Worm (Caenorhabditis elegans) whole organism, late embryonic: ENCODE measurements around the gene epg-4.

Experiments used
- C08G9.2 ChIP-seq: sonication (generic microtip); optimal IDR thresholded peaks from 2 replicates; lab custom pipeline; 2016; ENCODE audit warnings: mild to moderate bottlenecking, missing genetic modification characterization, moderate library complexity, missing compliant biosample characterization
- C38D4.7 ChIP-seq: fragments of 200-800 bp; sonication (Bioruptor generic); optimal IDR thresholded peaks from 2 replicates; lab custom pipeline; 2018; ENCODE audit warnings: mild to moderate bottlenecking, missing genetic modification characterization, moderate library complexity, missing compliant biosample characterization
- F13H6.1 ChIP-seq: sonication (generic microtip); optimal IDR thresholded peaks from 2 replicates; lab custom pipeline; 2016; ENCODE audit warnings: missing genetic modification characterization, missing compliant biosample characterization
- ceh-14 ChIP-seq: sonication (generic microtip); optimal IDR thresholded peaks from 2 replicates; lab custom pipeline; 2016; ENCODE audit warnings: missing genotype, missing genetic modification characterization, missing compliant biosample characterization
- ceh-18 ChIP-seq: sonication (generic microtip); optimal IDR thresholded peaks from 2 replicates; lab custom pipeline; 2016; ENCODE audit warnings: missing genetic modification characterization, missing compliant biosample characterization
- ceh-19 ChIP-seq: fragments of 200-800 bp; sonication (Bioruptor generic); optimal IDR thresholded peaks from 2 replicates; lab custom pipeline; 2018; ENCODE audit warnings: mild to moderate bottlenecking, missing genetic modification characterization, missing compliant biosample characterization
- ceh-2 ChIP-seq: sonication (generic microtip); optimal IDR thresholded peaks from 2 replicates; lab custom pipeline; 2016; ENCODE audit warnings: missing genotype, missing genetic modification characterization, missing compliant biosample characterization
- ceh-22 ChIP-seq: sonication (generic microtip); optimal IDR thresholded peaks from 2 replicates; lab custom pipeline; 2017; ENCODE audit warnings: missing biosample characterization, missing genetic modification characterization
- ceh-24 ChIP-seq: sonication (generic microtip); optimal IDR thresholded peaks from 2 replicates; lab custom pipeline; 2016; ENCODE audit warnings: mild to moderate bottlenecking, missing genetic modification characterization, missing compliant biosample characterization
- ceh-30 ChIP-seq: fragments of 150-350 bp; optimal IDR thresholded peaks from 2 replicates; lab custom pipeline; 2014; ENCODE audit warnings: missing biosample characterization, missing genetic modification characterization
- ceh-34 ChIP-seq: sonication (generic microtip); optimal IDR thresholded peaks from 2 replicates; lab custom pipeline; 2016; ENCODE audit warnings: mild to moderate bottlenecking, missing genetic modification characterization, missing compliant biosample characterization
- ceh-9 ChIP-seq: sonication (generic microtip); optimal IDR thresholded peaks from 2 replicates; lab custom pipeline; 2016; ENCODE audit warnings: mild to moderate bottlenecking, missing genetic modification characterization, inconsistent platforms, missing compliant biosample characterization
- che-1 ChIP-seq: sonication (generic microtip); optimal IDR thresholded peaks from 2 replicates; lab custom pipeline; 2016; ENCODE audit warnings: mild to moderate bottlenecking, missing genetic modification characterization, missing compliant biosample characterization
- dve-1 ChIP-seq: sonication (generic microtip); optimal IDR thresholded peaks from 2 replicates; lab custom pipeline; 2017; ENCODE audit warnings: antibody characterized with exemption, mild to moderate bottlenecking, missing genetic modification characterization, missing compliant biosample characterization
- elt-4 ChIP-seq: sonication (generic microtip); optimal IDR thresholded peaks from 2 replicates; lab custom pipeline; 2016; ENCODE audit warnings: missing genetic modification characterization, missing compliant biosample characterization
- ets-4 ChIP-seq: sonication (generic microtip); optimal IDR thresholded peaks from 2 replicates; lab custom pipeline; 2016; ENCODE audit warnings: missing genetic modification characterization, missing compliant biosample characterization
- fax-1 ChIP-seq: sonication (generic microtip); optimal IDR thresholded peaks from 2 replicates; lab custom pipeline; 2016; ENCODE audit warnings: missing genotype, missing genetic modification characterization, missing compliant biosample characterization
- fkh-6 ChIP-seq: sonication (generic microtip); optimal IDR thresholded peaks from 2 replicates; lab custom pipeline; 2016; ENCODE audit warnings: missing genetic modification characterization, missing compliant biosample characterization
- hlh-13 ChIP-seq: fragments of 200-800 bp; sonication (Bioruptor generic); optimal IDR thresholded peaks from 2 replicates; lab custom pipeline; 2018; ENCODE audit warnings: mild to moderate bottlenecking, missing genetic modification characterization, missing compliant biosample characterization
- hlh-15 ChIP-seq: sonication (generic microtip); optimal IDR thresholded peaks from 2 replicates; lab custom pipeline; 2016; ENCODE audit warnings: missing genetic modification characterization, missing compliant biosample characterization
- hlh-8 ChIP-seq: sonication (generic microtip); optimal IDR thresholded peaks from 2 replicates; lab custom pipeline; 2016; ENCODE audit warnings: missing genotype, missing genetic modification characterization, missing compliant biosample characterization
- lim-6 ChIP-seq: sonication (generic microtip); optimal IDR thresholded peaks from 2 replicates; lab custom pipeline; 2016; ENCODE audit warnings: missing genetic modification characterization, missing compliant biosample characterization
- mec-3 ChIP-seq: sonication (generic microtip); optimal IDR thresholded peaks from 2 replicates; lab custom pipeline; 2016; ENCODE audit warnings: borderline replicate concordance, missing genetic modification characterization, missing compliant biosample characterization
- nfya-1 ChIP-seq: sonication (generic microtip); optimal IDR thresholded peaks from 2 replicates; lab custom pipeline; 2017; ENCODE audit warnings: missing genetic modification characterization, mild to moderate bottlenecking, missing compliant biosample characterization, antibody characterized with exemption, moderate library complexity
- nhr-11 ChIP-seq: fragments of 150-350 bp; optimal IDR thresholded peaks from 2 replicates; lab custom pipeline; 2014; ENCODE audit warnings: missing biosample characterization, missing genetic modification characterization
- nhr-232 ChIP-seq: sonication (generic microtip); optimal IDR thresholded peaks from 2 replicates; lab custom pipeline; 2016; ENCODE audit warnings: missing genetic modification characterization, missing compliant biosample characterization
- npax-4 ChIP-seq: sonication (generic microtip); optimal IDR thresholded peaks from 2 replicates; lab custom pipeline; 2016; ENCODE audit warnings: missing genetic modification characterization, missing compliant biosample characterization
- pat-9 ChIP-seq: fragments of 200-800 bp; sonication (Bioruptor generic); optimal IDR thresholded peaks from 2 replicates; lab custom pipeline; 2018; ENCODE audit warnings: mild to moderate bottlenecking, missing genetic modification characterization, moderate library complexity, missing compliant biosample characterization
- pax-1 ChIP-seq: fragments of 150-350 bp; optimal IDR thresholded peaks from 2 replicates; lab custom pipeline; 2014; ENCODE audit warnings: missing biosample characterization, missing genetic modification characterization
- pha-2 ChIP-seq: sonication (generic microtip); optimal IDR thresholded peaks from 2 replicates; lab custom pipeline; 2017; ENCODE audit warnings: mild to moderate bottlenecking, missing genetic modification characterization, missing compliant biosample characterization
- rnt-1 ChIP-seq: sonication (generic microtip); optimal IDR thresholded peaks from 2 replicates; lab custom pipeline; 2016; ENCODE audit warnings: missing genetic modification characterization, missing compliant biosample characterization
- tbx-2 ChIP-seq: sonication (generic microtip); optimal IDR thresholded peaks from 2 replicates; lab custom pipeline; 2016; ENCODE audit warnings: missing genetic modification characterization, missing compliant biosample characterization
- ttx-3 ChIP-seq: sonication (generic microtip); optimal IDR thresholded peaks from 2 replicates; lab custom pipeline; 2016; ENCODE audit warnings: missing genetic modification reagents, missing genetic modification characterization, missing compliant biosample characterization
- zip-5 ChIP-seq: sonication (generic microtip); optimal IDR thresholded peaks from 2 replicates; lab custom pipeline; 2016; ENCODE audit warnings: missing genetic modification characterization, missing compliant biosample characterization

epg-4 gene

DNA sequence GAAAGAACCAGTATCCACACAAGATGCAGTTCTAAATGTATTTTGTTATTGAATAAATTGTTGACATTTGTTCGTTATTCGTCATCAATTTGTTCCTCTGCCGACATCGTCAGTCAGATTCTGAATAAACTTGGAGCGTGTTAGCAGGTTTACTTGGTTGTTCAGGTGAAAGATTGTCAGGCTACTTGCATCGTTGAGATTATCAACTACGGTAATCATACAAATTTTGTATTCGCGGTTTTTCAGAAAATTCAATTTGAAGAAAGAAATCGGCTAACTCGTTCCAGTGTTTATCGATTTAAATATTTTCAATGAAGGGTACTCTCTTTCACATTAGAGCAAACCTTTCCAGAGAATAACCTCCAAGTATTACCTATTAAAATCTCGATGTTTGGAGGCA, 27.8 kb downstream of the epg-4 start, which contains the start of gene R151.2:
Gene R151.2, plus strand, starts transcription at position 247 of the 400 bp plus-strand sequence.
- TF ChIP-seq ceh-18 (no peak), C08G9.2 (no peak), C38D4.7 (no peak), pat-9 (tag; lab: Kevin White, UChicago) (no peak), npax-4 (tag; lab: Kevin White, UChicago) (no peak), nfya-1 (no peak), hlh-15 (no peak), ceh-22 (tag; lab: Kevin White, UChicago) (no peak), pha-2 (no peak), ceh-19 (GFP tag; lab: Kevin White, UChicago) (no peak), hlh-8 (no peak), hlh-13 (GFP tag; lab: Kevin White, UChicago) (no peak), lim-6 (tag; lab: Kevin White, UChicago) (no peak), nhr-232 (tag; lab: Kevin White, UChicago) (no peak), zip-5 (tag; lab: Kevin White, UChicago) (no peak), dve-1 (tag; lab: Kevin White, UChicago) (no peak)

DNA sequence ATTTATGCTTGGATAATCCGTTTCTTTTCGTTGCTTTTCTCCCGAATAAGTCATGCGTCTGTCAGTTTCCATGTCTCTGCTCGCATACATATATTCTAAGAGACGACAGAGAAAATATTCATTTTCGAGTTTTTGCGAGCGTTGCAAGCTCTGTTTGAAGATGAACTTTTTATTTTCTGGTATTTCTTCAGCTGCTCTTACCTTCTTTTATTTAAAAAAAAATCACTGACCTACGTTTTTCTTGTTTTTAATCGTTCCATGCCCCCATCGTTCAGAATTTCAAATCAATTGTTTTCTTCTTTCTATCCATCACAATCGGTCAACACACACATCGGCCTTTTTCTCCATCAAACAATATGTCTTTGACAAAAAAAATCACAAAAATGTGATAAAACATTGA, 28.5 kb downstream of the epg-4 start:
- TF ChIP-seq rnt-1 (tag; lab: Kevin White, UChicago) (no peak), nfya-1 (no peak)

- TF ChIP-seq F13H6.1 (tag; lab: Kevin White, UChicago) (no peak), ceh-34 (tag; lab: Kevin White, UChicago) (no peak), fax-1 (tag; lab: Kevin White, UChicago) (no peak), C08G9.2 (no peak), ceh-30 (tag; lab: Kevin White, UChicago) (no peak), ceh-9 (tag; lab: Kevin White, UChicago) (no peak), nhr-11 (tag; lab: Kevin White, UChicago) (no peak)
Observed at ce11 chrIII:7212028-7212427, 30.1 kb downstream of the epg-4 start.

ce11 chrIII:7215532-7215931, 33.6 kb downstream of the epg-4 start:
- TF ChIP-seq ceh-2 (no peak), rnt-1 (tag; lab: Kevin White, UChicago) (peak; percentile 23)

DNA sequence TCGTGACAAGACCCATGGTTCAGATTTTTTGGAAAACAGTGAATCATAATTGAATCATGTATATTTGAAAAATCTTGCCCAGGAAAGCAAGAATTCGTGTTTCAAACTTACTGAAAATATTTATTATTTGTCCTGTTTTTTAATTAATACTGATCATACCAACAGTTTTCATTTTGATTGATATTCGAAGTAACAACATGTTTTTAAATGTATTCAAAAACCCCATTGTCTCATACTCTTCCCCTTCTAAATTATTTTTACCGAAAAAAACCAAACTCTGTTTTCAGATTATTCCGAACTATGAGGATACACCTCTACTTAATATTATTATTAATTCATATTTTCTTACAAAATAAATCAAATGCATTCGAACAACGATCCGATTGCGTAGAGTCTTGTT, 34.3 kb downstream of the epg-4 start, which contains the start of gene R151.1:
Gene R151.1, plus strand, starts transcription at position 301 of the 400 bp plus-strand sequence.
- no peak for TF ChIP-seq pax-1 (tag; lab: Kevin White, UChicago)
- no peak for TF ChIP-seq che-1 (tag; lab: Kevin White, UChicago)
- no peak for TF ChIP-seq mec-3 (tag; lab: Kevin White, UChicago)
- no peak for TF ChIP-seq ets-4
- TF ChIP-seq ceh-14 (tag; lab: Kevin White, UChicago) = no peak
- TF ChIP-seq tbx-2 = no peak
- no peak for TF ChIP-seq ttx-3 (tag; lab: Kevin White, UChicago)
- no peak for TF ChIP-seq fkh-6 (tag; lab: Kevin White, UChicago)
- TF ChIP-seq ceh-24 (tag; lab: Kevin White, UChicago) = no peak
- no peak for TF ChIP-seq pha-2
- no peak for TF ChIP-seq elt-4 (tag; lab: Kevin White, UChicago)
- no peak for TF ChIP-seq npax-4 (tag; lab: Kevin White, UChicago)
